Fruit fly (Drosophila melanogaster) whole organism, pupa: Measurements from ENCODE around the gene CG7924.

ENCODE experiments used
- CG15710 ChIP-seq: fragments of 200-800 bp; sonication (Bioruptor generic); optimal IDR thresholded peaks from 2 replicates; lab custom pipeline; 2018; ENCODE audit warnings: missing biosample characterization, mild to moderate bottlenecking, missing genetic modification characterization, moderate library complexity
- D1 ChIP-seq: fragments of 200-800 bp; sonication (Bioruptor generic); optimal IDR thresholded peaks from 2 replicates; lab custom pipeline; 2018; ENCODE audit warnings: missing biosample characterization, mild to moderate bottlenecking, missing genetic modification characterization, moderate library complexity
- Pif1B ChIP-seq: fragments of 200-800 bp; sonication (Bioruptor generic); optimal IDR thresholded peaks from 3 replicates; lab custom pipeline; 2016; ENCODE audit warnings: missing biosample characterization, missing genetic modification characterization
- fd96Ca ChIP-seq: fragments of 200-800 bp; sonication (Bioruptor generic); IDR thresholded peaks from 3 replicates; pipeline ENCODE4 v1.3.6; 2022; ENCODE audit warnings: missing biosample characterization, missing genetic modification characterization
- rn ChIP-seq: fragments of 200-800 bp; sonication (Bioruptor generic); IDR thresholded peaks from 2 replicates; pipeline ENCODE4 v1.3.6; 2022; ENCODE audit warnings: missing biosample characterization, missing genetic modification characterization

- no peak for TF ChIP-seq CG15710 (tag; lab: Kevin White, UChicago)
- no peak for TF ChIP-seq D1 (tag; lab: Kevin White, UChicago)
- no peak for TF ChIP-seq fd96Ca
- TF ChIP-seq Pif1B (GFP tag; lab: Kevin White, UChicago): no peak
- TF ChIP-seq rn: no peak
Observed at dm6 chr3L:14262770-14263169, 29.5 kb downstream of the CG7924 start.
